Worm (Caenorhabditis elegans): Measurements from ENCODE around the gene F41C3.8.

F41C3.8 gene

DNA sequence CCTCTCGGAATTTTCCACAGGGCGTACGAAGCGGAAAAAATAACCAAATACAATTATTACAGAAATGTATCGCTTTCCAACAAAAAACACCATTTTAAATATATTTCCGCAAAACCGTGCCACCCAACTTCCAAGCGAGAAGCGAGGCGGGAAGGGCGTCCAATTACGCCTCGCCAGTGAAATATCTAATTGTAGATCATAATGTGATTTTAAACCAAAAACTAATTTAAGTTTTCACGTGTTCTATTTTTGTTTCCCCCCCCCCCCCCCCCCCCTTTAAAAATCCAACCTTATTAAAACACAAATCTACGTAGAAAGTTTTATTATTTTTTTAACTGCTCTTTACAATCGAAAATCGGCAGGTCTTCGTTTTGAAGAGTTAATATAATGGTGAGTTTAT is 26.4 kb upstream of the F41C3.8 start, which contains the start of gene F10G7.12:
Gene F10G7.12 (plus strand): TSS at position 301 of the 400 bp plus-strand sequence.
- no peak for TF ChIP-seq unc-42 (tag; optimal IDR thresholded peaks at IDR 0.05)
- no peak for TF ChIP-seq pha-4 (tag; optimal IDR thresholded peaks at IDR 0.05)
- no peak for TF ChIP-seq ahr-1 (tag; optimal IDR thresholded peaks at IDR 0.05)
- no peak for TF ChIP-seq hlh-30 (tag; optimal IDR thresholded peaks at IDR 0.05; ENCODE audit: insufficient read depth)

DNA sequence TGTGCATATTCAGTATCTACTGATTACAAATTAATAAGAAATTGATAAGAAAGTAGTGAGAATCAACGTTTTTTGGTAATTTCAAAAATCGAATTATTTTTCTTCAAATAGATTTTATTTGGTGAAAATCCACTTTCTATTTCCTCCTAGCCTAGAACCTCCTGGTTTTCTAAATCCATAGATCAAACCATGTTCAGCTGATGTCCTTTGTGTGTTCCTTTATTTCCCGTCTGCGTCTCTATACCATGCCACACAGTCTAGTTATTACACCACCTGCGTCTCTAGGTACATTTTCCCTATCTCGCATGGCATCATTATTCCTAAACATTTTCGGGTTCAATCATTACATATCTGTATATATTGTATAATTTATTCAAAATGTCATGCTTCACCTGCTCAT is 22.7 kb upstream of the F41C3.8 start, which contains the start of gene F10G7.5:
Gene F10G7.5 (plus strand): TSS at position 286 of the 400 bp plus-strand sequence.
- no peak for TF ChIP-seq ceh-2 (tag; optimal IDR thresholded peaks at IDR 0.05)
- TF ChIP-seq elt-2 (tag; optimal IDR thresholded peaks at IDR 0.05): peak; percentile 43

DNA sequence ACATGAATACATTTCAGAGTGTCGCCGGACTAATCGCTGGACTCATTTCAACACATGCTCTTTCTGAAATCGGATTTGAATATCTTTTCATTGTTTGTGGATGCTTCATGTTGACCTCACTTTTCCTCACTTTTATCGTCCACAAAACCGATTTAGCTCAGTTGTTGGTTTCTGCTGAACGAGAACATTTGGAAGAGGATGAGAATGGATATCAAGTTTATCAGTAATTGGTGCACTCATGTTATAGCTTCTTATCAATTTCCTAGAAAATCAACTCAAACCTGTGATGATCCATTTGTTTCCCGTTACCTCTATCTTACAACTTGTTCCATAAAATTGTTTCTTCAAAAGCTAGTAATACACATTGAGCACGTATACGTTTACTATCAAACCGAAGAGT is 19.8 kb upstream of the F41C3.8 start:
- TF ChIP-seq ceh-45 (GFP tag; IDR thresholded peaks at IDR 0.05) (no peak), K09A11.1 (tag; optimal IDR thresholded peaks at IDR 0.05; ENCODE audit: insufficient read depth) (no peak), pqm-1 (tag; optimal IDR thresholded peaks at IDR 0.05) (no peak), ahr-1 (tag; optimal IDR thresholded peaks at IDR 0.05) (no peak), ttx-3 (tag; optimal IDR thresholded peaks at IDR 0.05) (no peak), C38D4.7 (GFP tag; optimal IDR thresholded peaks at IDR 0.05) (no peak), pha-2 (tag; optimal IDR thresholded peaks at IDR 0.05) (no peak), sdc-2 (tag; optimal IDR thresholded peaks at IDR 0.05) (no peak), pat-9 (tag; optimal IDR thresholded peaks at IDR 0.05) (no peak), odd-2 (tag; optimal IDR thresholded peaks at IDR 0.05) (no peak), ztf-16 (tag; optimal IDR thresholded peaks at IDR 0.05) (no peak), hlh-8 (tag; optimal IDR thresholded peaks at IDR 0.05) (no peak), ceh-24 (tag; optimal IDR thresholded peaks at IDR 0.05) (no peak), sox-4 (tag; optimal IDR thresholded peaks at IDR 0.05) (no peak), ceh-2 (tag; optimal IDR thresholded peaks at IDR 0.05) (no peak), elt-4 (tag; optimal IDR thresholded peaks at IDR 0.05) (no peak)

DNA sequence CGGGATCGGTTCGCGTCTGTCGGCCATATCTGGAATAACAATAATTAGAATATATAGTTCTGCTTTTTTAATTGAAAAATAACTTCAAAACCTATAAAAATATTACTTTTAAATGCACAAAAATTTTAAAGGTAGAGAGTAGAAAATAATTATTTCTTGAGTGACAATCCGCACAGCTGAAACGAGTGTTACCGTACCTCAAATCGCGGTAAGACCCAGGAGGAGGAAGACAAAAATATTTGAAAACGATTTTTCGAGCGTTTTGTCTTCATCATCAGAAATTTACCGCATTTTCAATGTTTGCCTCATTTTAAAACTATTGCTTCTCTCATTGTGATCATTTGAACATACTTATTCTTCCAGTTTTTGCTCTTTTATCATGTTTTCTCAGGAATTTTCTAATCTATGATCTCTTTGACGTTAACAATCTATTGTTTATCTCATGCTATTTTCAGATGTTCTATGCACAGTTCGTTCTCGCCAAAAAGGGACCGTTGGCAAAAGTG is 17.5 kb upstream of the F41C3.8 start, which contains the start of the genes rpn-5 and scc-1:
Gene rpn-5 (minus strand): TSS at position 162 of the 506 bp plus-strand sequence.
Gene scc-1 (plus strand): TSS at position 456 of the 506 bp plus-strand sequence.
- TF ChIP-seq ceh-14 (tag; optimal IDR thresholded peaks at IDR 0.05): no peak
- no peak for TF ChIP-seq rnt-1 (tag; optimal IDR thresholded peaks at IDR 0.05)
- no peak for TF ChIP-seq Y22D7AL.16 (tag; optimal IDR thresholded peaks at IDR 0.05)
- peak; percentile 3 for TF ChIP-seq unc-42 (tag; optimal IDR thresholded peaks at IDR 0.05)
- no peak for TF ChIP-seq elt-4 (tag; optimal IDR thresholded peaks at IDR 0.05)
- no peak for TF ChIP-seq ceh-6 (GFP tag; optimal IDR thresholded peaks at IDR 0.05)
- TF ChIP-seq sdc-2 (tag; optimal IDR thresholded peaks at IDR 0.05): no peak
- TF ChIP-seq pax-1 (tag; optimal IDR thresholded peaks at IDR 0.05): peak; percentile 33
- TF ChIP-seq tbx-2 (tag; optimal IDR thresholded peaks at IDR 0.05): peak; percentile 25
- no peak for TF ChIP-seq hlh-15 (tag; optimal IDR thresholded peaks at IDR 0.05)
- no peak for TF ChIP-seq fkh-10 (GFP tag; optimal IDR thresholded peaks at IDR 0.05)
- peak; percentile 97 for TF ChIP-seq unc-55 (GFP tag; optimal IDR thresholded peaks at IDR 0.05)
- no peak for TF ChIP-seq K09A11.1 (tag; optimal IDR thresholded peaks at IDR 0.05; ENCODE audit: insufficient read depth)
- TF ChIP-seq nhr-232 (tag; optimal IDR thresholded peaks at IDR 0.05): no peak
- no peak for TF ChIP-seq hlh-8 (tag; optimal IDR thresholded peaks at IDR 0.05)
- TF ChIP-seq ceh-45 (GFP tag; IDR thresholded peaks at IDR 0.05): no peak
- no peak for TF ChIP-seq ceh-2 (tag; optimal IDR thresholded peaks at IDR 0.05)
- TF ChIP-seq fax-1 (tag; optimal IDR thresholded peaks at IDR 0.05): no peak
- no peak for TF ChIP-seq ceh-24 (tag; optimal IDR thresholded peaks at IDR 0.05)
- TF ChIP-seq syd-9 (tag; optimal IDR thresholded peaks at IDR 0.05): no peak
- TF ChIP-seq pha-4 (tag; optimal IDR thresholded peaks at IDR 0.05): no peak
- TF ChIP-seq elt-2 (tag; optimal IDR thresholded peaks at IDR 0.05): no peak
- TF ChIP-seq lin-11 (tag; optimal IDR thresholded peaks at IDR 0.05): no peak
- no peak for TF ChIP-seq ceh-31 (tag; optimal IDR thresholded peaks at IDR 0.05)
- TF ChIP-seq ceh-48 (tag; optimal IDR thresholded peaks at IDR 0.05): no peak
- TF ChIP-seq C38D4.7 (GFP tag; optimal IDR thresholded peaks at IDR 0.05): no peak
- no peak for TF ChIP-seq ahr-1 (tag; optimal IDR thresholded peaks at IDR 0.05)
- TF ChIP-seq zip-5 (tag; optimal IDR thresholded peaks at IDR 0.05): no peak
- TF ChIP-seq nhr-11 (tag; optimal IDR thresholded peaks at IDR 0.05): no peak
- no peak for TF ChIP-seq F13H6.1 (tag; optimal IDR thresholded peaks at IDR 0.05)
- TF ChIP-seq ref-2 (tag; optimal IDR thresholded peaks at IDR 0.05): peak; percentile 21
- peak; percentile 85 for TF ChIP-seq nfya-1 (tag; optimal IDR thresholded peaks at IDR 0.05)
- no peak for TF ChIP-seq ceh-19 (GFP tag; optimal IDR thresholded peaks at IDR 0.05)
- TF ChIP-seq hlh-30 (tag; optimal IDR thresholded peaks at IDR 0.05; ENCODE audit: insufficient read depth): no peak
- no peak for TF ChIP-seq ztf-16 (tag; optimal IDR thresholded peaks at IDR 0.05)
- TF ChIP-seq ceh-30 (tag; optimal IDR thresholded peaks at IDR 0.05): no peak

Measured in whole organism, late embryonic.